Worm (Caenorhabditis elegans): ENCODE data around the gene C37C3.10.
A peak's percentile ranks its signal among the peaks of the same experiment; 100 is the strongest.

ce11 chrV:7893812-7894381 is 31.0 kb upstream of the C37C3.10 start, which contains the start of gene F40A3.6:
- peak; percentile 13 for TF ChIP-seq lin-39 (tag; optimal IDR thresholded peaks at IDR 0.05)
- no peak for TF ChIP-seq jun-1 (tag; optimal IDR thresholded peaks at IDR 0.05)
- no peak for TF ChIP-seq snpc-4 (tag; optimal IDR thresholded peaks at IDR 0.05)
- TF ChIP-seq nhr-23 (tag; optimal IDR thresholded peaks at IDR 0.05) = no peak
- no peak for TF ChIP-seq ama-1 (optimal IDR thresholded peaks at IDR 0.05)
- no peak for TF ChIP-seq unc-39 (tag; optimal IDR thresholded peaks at IDR 0.05)
- no peak for TF ChIP-seq nhr-11 (tag; optimal IDR thresholded peaks at IDR 0.05)
- TF ChIP-seq aly-2 (tag; optimal IDR thresholded peaks at IDR 0.05) = no peak

All from whole organism, L3 larva.